Worm (Caenorhabditis elegans) whole organism, late embryonic: ENCODE measurements around the gene srx-92.

Experiments
- K02D7.2 ChIP-seq: sonication (generic microtip); optimal IDR thresholded peaks from 2 replicates; lab custom pipeline; 2017; ENCODE audit warnings: mild to moderate bottlenecking, missing genetic modification characterization, missing compliant biosample characterization
- Y22D7AL.16 ChIP-seq: sonication (generic microtip); optimal IDR thresholded peaks from 2 replicates; lab custom pipeline; 2016; ENCODE audit warnings: missing genetic modification characterization, missing compliant biosample characterization
- ahr-1 ChIP-seq: sonication (generic microtip); optimal IDR thresholded peaks from 2 replicates; lab custom pipeline; 2016; ENCODE audit warnings: missing genetic modification characterization, missing compliant biosample characterization
- ceh-34 ChIP-seq: sonication (generic microtip); optimal IDR thresholded peaks from 2 replicates; lab custom pipeline; 2016; ENCODE audit warnings: mild to moderate bottlenecking, missing genetic modification characterization, missing compliant biosample characterization
- ceh-48 ChIP-seq: sonication (generic microtip); optimal IDR thresholded peaks from 2 replicates; lab custom pipeline; 2016; ENCODE audit warnings: missing genetic modification characterization, inconsistent platforms, missing compliant biosample characterization
- ceh-6 ChIP-seq: fragments of 200-800 bp; sonication (Bioruptor generic); optimal IDR thresholded peaks from 2 replicates; lab custom pipeline; 2018; ENCODE audit warnings: mild to moderate bottlenecking, missing genetic modification characterization, missing compliant biosample characterization
- ceh-9 ChIP-seq: sonication (generic microtip); optimal IDR thresholded peaks from 2 replicates; lab custom pipeline; 2016; ENCODE audit warnings: mild to moderate bottlenecking, missing genetic modification characterization, inconsistent platforms, missing compliant biosample characterization
- dve-1 ChIP-seq: sonication (generic microtip); optimal IDR thresholded peaks from 2 replicates; lab custom pipeline; 2017; ENCODE audit warnings: antibody characterized with exemption, mild to moderate bottlenecking, missing genetic modification characterization, missing compliant biosample characterization
- elt-4 ChIP-seq: sonication (generic microtip); optimal IDR thresholded peaks from 2 replicates; lab custom pipeline; 2016; ENCODE audit warnings: missing genetic modification characterization, missing compliant biosample characterization
- ets-4 ChIP-seq: sonication (generic microtip); optimal IDR thresholded peaks from 2 replicates; lab custom pipeline; 2016; ENCODE audit warnings: missing genetic modification characterization, missing compliant biosample characterization
- fax-1 ChIP-seq: sonication (generic microtip); optimal IDR thresholded peaks from 2 replicates; lab custom pipeline; 2016; ENCODE audit warnings: missing genotype, missing genetic modification characterization, missing compliant biosample characterization
- hlh-13 ChIP-seq: fragments of 200-800 bp; sonication (Bioruptor generic); optimal IDR thresholded peaks from 2 replicates; lab custom pipeline; 2018; ENCODE audit warnings: mild to moderate bottlenecking, missing genetic modification characterization, missing compliant biosample characterization
- hlh-30 ChIP-seq: sonication (generic microtip); optimal IDR thresholded peaks from 2 replicates; lab custom pipeline; 2017; ENCODE audit warnings: antibody characterized with exemption, missing genetic modification characterization, missing compliant biosample characterization; ENCODE audit not compliant: insufficient read depth
- lim-6 ChIP-seq: sonication (generic microtip); optimal IDR thresholded peaks from 2 replicates; lab custom pipeline; 2016; ENCODE audit warnings: missing genetic modification characterization, missing compliant biosample characterization
- pha-2 ChIP-seq: sonication (generic microtip); optimal IDR thresholded peaks from 2 replicates; lab custom pipeline; 2017; ENCODE audit warnings: mild to moderate bottlenecking, missing genetic modification characterization, missing compliant biosample characterization
- pha-4 ChIP-seq: fragments of 150-350 bp; optimal IDR thresholded peaks from 2 replicates; lab custom pipeline; 2018; ENCODE audit warnings: missing biosample characterization, missing genetic modification reagents, missing genetic modification characterization
- pqm-1 ChIP-seq: sonication (generic microtip); optimal IDR thresholded peaks from 2 replicates; lab custom pipeline; 2016; ENCODE audit warnings: missing genetic modification characterization, missing compliant biosample characterization
- pros-1 ChIP-seq: fragments of 150-350 bp; optimal IDR thresholded peaks from 2 replicates; lab custom pipeline; 2014; ENCODE audit warnings: missing biosample characterization, missing genetic modification reagents, missing genetic modification characterization
- syd-9 ChIP-seq: sonication (generic microtip); optimal IDR thresholded peaks from 2 replicates; lab custom pipeline; 2016; ENCODE audit warnings: mild to moderate bottlenecking, missing genetic modification characterization, moderate library complexity, missing compliant biosample characterization
- ttx-3 ChIP-seq: sonication (generic microtip); optimal IDR thresholded peaks from 2 replicates; lab custom pipeline; 2016; ENCODE audit warnings: missing genetic modification reagents, missing genetic modification characterization, missing compliant biosample characterization

srx-92 gene

DNA sequence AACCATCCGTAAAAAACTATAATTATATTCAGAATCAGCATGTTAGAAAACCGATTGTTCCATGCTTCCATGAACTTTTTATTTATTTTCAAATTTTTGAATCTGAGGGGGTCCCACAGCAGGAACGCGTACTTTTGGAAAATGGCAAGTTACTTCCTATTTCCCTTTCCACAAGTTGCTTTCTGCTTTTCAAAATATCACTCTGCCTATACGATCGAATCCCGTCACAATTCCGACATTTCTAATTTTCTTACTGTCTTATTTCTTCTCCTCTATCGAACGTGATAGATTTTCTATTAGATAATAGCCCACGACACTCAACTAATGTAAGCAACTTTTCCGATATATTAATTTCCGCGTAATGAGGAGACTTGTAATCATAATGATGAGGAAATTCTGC, 49.7 kb downstream of the srx-92 start, which contains the start of gene C13A2.5:
TSS of gene C13A2.5 (plus strand) at position 301 of the 400 bp plus-strand sequence.
- TF ChIP-seq elt-4 (tag; lab: Kevin White, UChicago) (no peak), dve-1 (no peak), ceh-48 (no peak), pha-4 (tag; lab: Kevin White, UChicago) (no peak), ttx-3 (tag; lab: Kevin White, UChicago) (no peak), ceh-34 (tag; lab: Kevin White, UChicago) (no peak), pqm-1 (tag; lab: Kevin White, UChicago) (no peak), ets-4 (tag; lab: Kevin White, UChicago) (no peak), hlh-13 (GFP tag; lab: Kevin White, UChicago) (no peak), ceh-6 (GFP tag; lab: Kevin White, UChicago) (no peak), Y22D7AL.16 (tag; lab: Kevin White, UChicago) (no peak), hlh-30 (tag; lab: Kevin White, UChicago) (no peak), fax-1 (tag; lab: Kevin White, UChicago) (no peak), pha-2 (tag; lab: Kevin White, UChicago) (no peak)

- TF ChIP-seq K02D7.2 (tag; lab: Kevin White, UChicago), result no peak
- TF ChIP-seq pros-1 (tag; lab: Kevin White, UChicago), result no peak
- no peak for TF ChIP-seq lim-6 (tag; lab: Kevin White, UChicago)
- TF ChIP-seq syd-9 (tag; lab: Kevin White, UChicago), result no peak
- no peak for TF ChIP-seq ahr-1 (tag; lab: Kevin White, UChicago)
- TF ChIP-seq ceh-9, result no peak
Measured at ce11 chrV:7274992-7275391, 50.2 kb downstream of the srx-92 start, which contains the start of gene C13A2.10. C13A2.10 (minus strand) TSS chrV:7275092.
